Worm (Caenorhabditis elegans): ENCODE data around the gene F26A1.1.

DNA sequence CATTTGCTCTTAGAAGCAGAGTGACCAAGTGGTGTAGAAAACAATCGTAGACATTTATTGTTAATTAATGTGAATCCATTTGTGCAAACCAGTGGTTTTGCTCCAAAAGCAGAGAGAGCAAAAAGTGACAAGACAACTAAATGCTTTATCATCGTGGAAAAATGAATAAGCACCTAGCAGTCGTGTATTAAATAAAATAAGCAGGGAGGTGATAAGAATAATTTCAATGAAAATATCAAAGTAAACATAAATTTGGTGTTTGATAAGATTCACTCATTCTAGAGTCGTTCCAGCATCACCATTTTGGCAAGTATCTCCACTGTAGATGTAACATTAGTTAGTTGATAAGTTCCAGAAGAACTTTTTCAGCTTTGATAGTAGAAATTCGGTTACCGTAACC, 37.0 kb downstream of the F26A1.1 start, which contains the start of gene clec-6:
- no peak for TF ChIP-seq ceh-45 (GFP tag; IDR thresholded peaks at IDR 0.05)
- TF ChIP-seq fkh-10 (GFP tag; optimal IDR thresholded peaks at IDR 0.05): no peak
